Worm (Caenorhabditis elegans): ENCODE results near the gene arcp-1.

ce11 chrIII:3734990-3735389, 24.2 kb downstream of the arcp-1 start, which contains the start of gene evl-18:
- TF ChIP-seq W03F9.2 (tag; optimal IDR thresholded peaks at IDR 0.05) (no peak), him-1 (tag; optimal IDR thresholded peaks at IDR 0.05) (no peak)
